Fruit fly (Drosophila melanogaster) whole organism, embryonic: ENCODE data around the gene CG14054.

Source experiments
- Antp ChIP-seq: fragments of 200-800 bp; sonication (Bioruptor generic); optimal IDR thresholded peaks from 3 replicates; lab custom pipeline; 2016; ENCODE audit warnings: missing biosample characterization, missing genetic modification characterization
- Bdp1 ChIP-seq: fragments of 200-800 bp; sonication (Bioruptor generic); optimal IDR thresholded peaks from 3 replicates; lab custom pipeline; 2016; ENCODE audit warnings: missing biosample characterization, missing genetic modification characterization
- CG10147 ChIP-seq: fragments of 200-800 bp; sonication (Bioruptor generic); optimal IDR thresholded peaks from 2 replicates; lab custom pipeline; 2019; ENCODE audit warnings: missing biosample characterization, mild to moderate bottlenecking, missing genetic modification characterization, moderate library complexity
- CG10209 ChIP-seq: fragments of 200-800 bp; sonication (Bioruptor generic); optimal IDR thresholded peaks from 3 replicates; lab custom pipeline; 2017; ENCODE audit warnings: missing biosample characterization, mild to moderate bottlenecking, missing genetic modification characterization, missing genetic modification reagents
- CG10321 ChIP-seq: fragments of 200-800 bp; sonication (Bioruptor generic); IDR thresholded peaks from 2 replicates; pipeline ENCODE4 v1.3.6; 2022; ENCODE audit warnings: missing biosample characterization, missing genetic modification characterization
- CG12155 ChIP-seq: fragments of 200-800 bp; sonication (Bioruptor generic); optimal IDR thresholded peaks from 3 replicates; lab custom pipeline; 2016; ENCODE audit warnings: missing biosample characterization, missing genetic modification characterization
- CG14860 ChIP-seq: fragments of 200-800 bp; sonication (Bioruptor generic); IDR thresholded peaks from 3 replicates; pipeline ENCODE4 v1.3.6; 2022; ENCODE audit warnings: missing biosample characterization, missing genetic modification characterization; ENCODE audit not compliant: partially characterized antibody
- CG15011 ChIP-seq: fragments of 200-800 bp; sonication (Bioruptor generic); optimal IDR thresholded peaks from 3 replicates; lab custom pipeline; 2018; ENCODE audit warnings: missing biosample characterization, mild to moderate bottlenecking, missing genetic modification characterization
- CG17328 ChIP-seq: fragments of 200-800 bp; sonication (Bioruptor generic); IDR thresholded peaks from 2 replicates; pipeline ENCODE4 v1.3.6; 2022; ENCODE audit warnings: missing biosample characterization, missing genetic modification characterization
- CG18619 ChIP-seq: fragments of 200-800 bp; sonication (Bioruptor generic); optimal IDR thresholded peaks from 3 replicates; lab custom pipeline; 2017; ENCODE audit warnings: missing biosample characterization, mild to moderate bottlenecking, missing genetic modification characterization
- CG30431 ChIP-seq: fragments of 200-800 bp; sonication (Bioruptor generic); optimal IDR thresholded peaks from 2 replicates; lab custom pipeline; 2017; ENCODE audit warnings: missing biosample characterization, missing genetic modification characterization
- CG31388 ChIP-seq: fragments of 200-800 bp; sonication (Bioruptor generic); optimal IDR thresholded peaks from 2 replicates; lab custom pipeline; 2016; ENCODE audit warnings: missing biosample characterization, missing genetic modification characterization
- CG33557 ChIP-seq: fragments of 200-800 bp; sonication (Bioruptor generic); optimal IDR thresholded peaks from 2 replicates; lab custom pipeline; 2019; ENCODE audit warnings: missing biosample characterization, mild to moderate bottlenecking, missing genetic modification characterization, moderate library complexity
- CG34422 ChIP-seq: fragments of 200-800 bp; sonication (Bioruptor generic); IDR thresholded peaks from 3 replicates; pipeline ENCODE4 v1.3.6; 2022; ENCODE audit warnings: missing biosample characterization, missing genetic modification characterization
- CG43689 ChIP-seq: fragments of 200-800 bp; sonication (Bioruptor generic); IDR thresholded peaks from 2 replicates; pipeline ENCODE4 v1.3.6; 2022; ENCODE audit warnings: missing biosample characterization, missing genetic modification characterization
- CG4404 ChIP-seq: fragments of 200-800 bp; sonication (Bioruptor generic); IDR thresholded peaks from 2 replicates; pipeline ENCODE4 v1.3.6; 2022; ENCODE audit warnings: missing biosample characterization, missing genetic modification characterization
- CG8281 ChIP-seq: fragments of 200-800 bp; sonication (Bioruptor generic); optimal IDR thresholded peaks from 2 replicates; lab custom pipeline; 2018; ENCODE audit warnings: missing biosample characterization, mild to moderate bottlenecking, missing genetic modification characterization, moderate library complexity
- CG8388 ChIP-seq: fragments of 200-800 bp; sonication (Bioruptor generic); optimal IDR thresholded peaks from 2 replicates; lab custom pipeline; 2019; ENCODE audit warnings: missing biosample characterization, mild to moderate bottlenecking, missing genetic modification characterization, moderate library complexity
- CG8478 ChIP-seq: fragments of >200 bp; optimal IDR thresholded peaks from 2 replicates; lab custom pipeline; 2018
- CG9932 ChIP-seq: fragments of 200-800 bp; sonication (Bioruptor generic); IDR thresholded peaks from 2 replicates; pipeline ENCODE4 v1.3.6; 2022; ENCODE audit warnings: missing biosample characterization, missing genetic modification characterization
- Chrac-16 ChIP-seq: fragments of 200-800 bp; sonication (Bioruptor generic); optimal IDR thresholded peaks from 3 replicates; lab custom pipeline; 2016; ENCODE audit warnings: missing biosample characterization, missing genetic modification characterization
- CrebB ChIP-seq: fragments of 200-800 bp; sonication (Bioruptor generic); optimal IDR thresholded peaks from 3 replicates; lab custom pipeline; 2018; ENCODE audit warnings: missing biosample characterization, mild to moderate bottlenecking, missing genetic modification characterization
- D19B ChIP-seq: fragments of 200-800 bp; sonication (Bioruptor generic); optimal IDR thresholded peaks from 2 replicates; lab custom pipeline; 2017; ENCODE audit warnings: missing biosample characterization, mild to moderate bottlenecking, missing genetic modification characterization
- Dref ChIP-seq: fragments of 200-800 bp; sonication (Bioruptor generic); IDR thresholded peaks from 2 replicates; pipeline ENCODE4 v1.3.6; 2022; ENCODE audit warnings: missing biosample characterization, missing genetic modification characterization
- Elba2 ChIP-seq: fragments of 200-800 bp; sonication (Bioruptor generic); optimal IDR thresholded peaks from 3 replicates; lab custom pipeline; 2016; ENCODE audit warnings: missing biosample characterization, missing genetic modification characterization
- Ets65A ChIP-seq: fragments of 200-800 bp; sonication (Bioruptor generic); peaks from one replicate; lab custom pipeline; 2016; ENCODE audit warnings: missing biosample characterization, missing genetic modification characterization
- Fer3 ChIP-seq: fragments of 200-800 bp; sonication (Bioruptor generic); optimal IDR thresholded peaks from 2 replicates; lab custom pipeline; 2018; ENCODE audit warnings: missing biosample characterization, mild to moderate bottlenecking, missing genetic modification characterization, moderate library complexity
- Gug ChIP-seq: fragments of 200-800 bp; sonication (Bioruptor generic); IDR thresholded peaks from 4 replicates; pipeline ENCODE4 v1.3.6; 2022; ENCODE audit warnings: missing biosample characterization, missing genetic modification characterization
- H15 ChIP-seq: fragments of 200-800 bp; sonication (Bioruptor generic); IDR thresholded peaks from 3 replicates; pipeline ENCODE4 v1.3.6; 2022; ENCODE audit warnings: missing biosample characterization, missing genetic modification characterization
- HLH4C ChIP-seq: fragments of 200-800 bp; sonication (Bioruptor generic); IDR thresholded peaks from 3 replicates; pipeline ENCODE4 v1.3.6; 2022; ENCODE audit warnings: missing biosample characterization, missing genetic modification characterization; ENCODE audit not compliant: partially characterized antibody
- Hmx ChIP-seq: fragments of 200-800 bp; sonication (Bioruptor generic); optimal IDR thresholded peaks from 2 replicates; lab custom pipeline; 2016; ENCODE audit warnings: missing biosample characterization, missing genetic modification characterization
- MBD-R2 ChIP-seq: fragments of 200-800 bp; sonication (Bioruptor generic); IDR thresholded peaks from 2 replicates; pipeline ENCODE4 v1.3.6; 2022; ENCODE audit warnings: missing biosample characterization, missing genetic modification characterization
- Max ChIP-seq: fragments of 200-800 bp; sonication (Bioruptor generic); optimal IDR thresholded peaks from 2 replicates; lab custom pipeline; 2016; ENCODE audit warnings: missing biosample characterization, mild to moderate bottlenecking, missing genetic modification characterization
- Meics ChIP-seq: fragments of 200-800 bp; sonication (Bioruptor generic); optimal IDR thresholded peaks from 2 replicates; lab custom pipeline; 2017; ENCODE audit warnings: missing biosample characterization, mild to moderate bottlenecking, missing genetic modification characterization
- NC2α ChIP-seq: fragments of 200-800 bp; sonication (Bioruptor generic); optimal IDR thresholded peaks from 2 replicates; lab custom pipeline; 2016; ENCODE audit warnings: missing biosample characterization, missing genetic modification characterization
- NK7.1 ChIP-seq: fragments of 200-800 bp; sonication (Bioruptor generic); optimal IDR thresholded peaks from 3 replicates; lab custom pipeline; 2016; ENCODE audit warnings: missing biosample characterization, missing genetic modification characterization
- Spps ChIP-seq: fragments of 200-800 bp; sonication (Bioruptor generic); optimal IDR thresholded peaks from 2 replicates; lab custom pipeline; 2018; ENCODE audit warnings: missing biosample characterization, mild to moderate bottlenecking, missing genetic modification characterization
- YL-1 ChIP-seq: fragments of 200-800 bp; sonication (Bioruptor generic); optimal IDR thresholded peaks from 3 replicates; lab custom pipeline; 2017; ENCODE audit warnings: missing biosample characterization, mild to moderate bottlenecking, missing genetic modification characterization
- ac ChIP-seq: fragments of 200-800 bp; sonication (Bioruptor generic); optimal IDR thresholded peaks from 3 replicates; lab custom pipeline; 2017; ENCODE audit warnings: missing biosample characterization, mild to moderate bottlenecking, missing genetic modification characterization
- ase ChIP-seq: fragments of 200-800 bp; sonication (Bioruptor generic); IDR thresholded peaks from 3 replicates; pipeline ENCODE4 v1.3.6; 2022; ENCODE audit warnings: missing biosample characterization, missing genetic modification characterization
- bbx ChIP-seq: fragments of 200-800 bp; sonication (Bioruptor generic); IDR thresholded peaks from 2 replicates; pipeline ENCODE4 v1.3.6; 2022; ENCODE audit warnings: missing biosample characterization, missing genetic modification characterization; ENCODE audit not compliant: partially characterized antibody
- eve ChIP-seq, 2 experiments: fragments of >200 bp; optimal IDR thresholded peaks; 2 replicates each; lab custom pipeline; 2017; ENCODE audit warnings: missing biosample characterization in 2 of 2, missing genetic modification characterization in 2 of 2
- lilli ChIP-seq: fragments of 200-800 bp; sonication (Bioruptor generic); optimal IDR thresholded peaks from 3 replicates; lab custom pipeline; 2016; ENCODE audit warnings: missing biosample characterization, missing genetic modification characterization
- lov ChIP-seq, 2 experiments: fragments of 200-800 bp in 1 of 2; fragments of >200 bp in 1 of 2; sonication (Bioruptor generic) in 1 of 2; IDR thresholded peaks in 1 of 2; optimal IDR thresholded peaks in 1 of 2; 2 replicates in 1 of 2; 3 replicates in 1 of 2; pipeline versions ENCODE4 v1.3.6 to Lab custom; 2017 to 2022; ENCODE audit warnings: missing biosample characterization in 1 of 2, missing genetic modification characterization in 1 of 2
- mirr ChIP-seq: fragments of 200-800 bp; sonication (Bioruptor generic); optimal IDR thresholded peaks from 3 replicates; lab custom pipeline; 2018; ENCODE audit warnings: missing biosample characterization, mild to moderate bottlenecking, missing genetic modification characterization
- pum ChIP-seq: fragments of 200-800 bp; sonication (Bioruptor generic); optimal IDR thresholded peaks from 2 replicates; lab custom pipeline; 2016; ENCODE audit warnings: missing biosample characterization, missing genetic modification characterization
- sens ChIP-seq: fragments of 200-800 bp; sonication (Bioruptor generic); peaks from one replicate; lab custom pipeline; 2016; ENCODE audit warnings: missing biosample characterization, missing genetic modification characterization
- sens-2 ChIP-seq: fragments of 200-800 bp; sonication (Bioruptor generic); IDR thresholded peaks from 2 replicates; pipeline ENCODE4 v1.3.6; 2022; ENCODE audit warnings: missing biosample characterization, missing genetic modification characterization
- slbo ChIP-seq: fragments of 200-800 bp; sonication (Bioruptor generic); IDR thresholded peaks from 2 replicates; pipeline ENCODE4 v1.3.6; 2022; ENCODE audit warnings: missing biosample characterization, missing genetic modification characterization
- sob ChIP-seq: fragments of 200-800 bp; sonication (Bioruptor generic); IDR thresholded peaks from 2 replicates; pipeline ENCODE4 v1.3.6; 2022; ENCODE audit warnings: missing biosample characterization, missing genetic modification characterization
- sqz ChIP-seq: fragments of 200-800 bp; sonication (Bioruptor generic); optimal IDR thresholded peaks from 3 replicates; lab custom pipeline; 2018; ENCODE audit warnings: missing biosample characterization, mild to moderate bottlenecking, missing genetic modification characterization
- tna ChIP-seq: fragments of 200-800 bp; sonication (Bioruptor generic); IDR thresholded peaks from 2 replicates; pipeline ENCODE4 v1.3.6; 2022; ENCODE audit warnings: missing biosample characterization, missing genetic modification characterization; ENCODE audit not compliant: partially characterized antibody
- vfl ChIP-seq: fragments of 200-800 bp; sonication (Bioruptor generic); optimal IDR thresholded peaks from 2 replicates; lab custom pipeline; 2016; ENCODE audit warnings: missing biosample characterization, missing genetic modification characterization

The CG14054 gene

DNA sequence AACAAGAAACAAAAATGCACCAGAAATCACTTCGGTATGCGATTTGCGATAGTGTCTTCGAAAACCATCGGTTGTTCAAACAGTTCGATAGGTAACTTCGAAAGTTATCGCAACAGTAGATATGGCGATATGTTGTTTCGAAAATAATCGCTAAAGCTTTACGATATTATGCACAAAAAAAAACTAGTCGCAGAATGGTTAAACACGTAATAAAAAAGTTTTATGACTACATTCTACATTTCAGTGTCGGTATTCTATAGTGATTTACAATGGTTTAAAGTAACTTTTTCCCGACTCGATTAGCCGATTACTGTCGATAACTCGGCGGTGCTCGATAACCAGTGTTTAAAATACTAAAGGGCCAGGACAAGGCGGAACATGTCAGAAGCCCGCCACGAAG is 1.1 kb downstream of the CG14054 start, which contains the start of gene CG4281 (continued):
- TF ChIP-seq CG4404 (GFP tag; lab: Robert Waterston, UW) (no peak), pum (no peak), sens (no peak), CG9932 (GFP tag; lab: Robert Waterston, UW) (no peak), CG18619 (no peak), Meics (GFP tag; lab: Kevin White, UChicago) (no peak), vfl (GFP tag; lab: Kevin White, UChicago) (no peak), MBD-R2 (GFP tag; lab: Robert Waterston, UW) (no peak; the same call in 1 of the 2 replicates), CG8478 (lab: Kevin White, UChicago) (no peak), HLH4C (GFP tag; lab: Robert Waterston, UW) (peak; percentile 97), bbx (peak; percentile 91), CG8281 (tag; lab: Kevin White, UChicago) (no peak), ase (GFP tag; lab: Robert Waterston, UW) (no peak), CG15011 (GFP tag; lab: Kevin White, UChicago) (no peak), sens-2 (GFP tag; lab: Robert Waterston, UW) (no peak), mirr (GFP tag; lab: Kevin White, UChicago) (no peak), lov (optimal IDR thresholded peaks at IDR 0.05; lab: Kevin White, UChicago) (no peak), lov (GFP tag; IDR thresholded peaks at IDR 0.05; lab: Robert Waterston, UW) (no peak), CG10147 (GFP tag; lab: Kevin White, UChicago) (no peak), D19B (GFP tag; lab: Kevin White, UChicago) (no peak), tna (GFP tag; lab: Robert Waterston, UW) (peak; percentile 92), eve (GFP tag; optimal IDR thresholded peaks at IDR 0.05; lab: Kevin White, UChicago) (no peak), Antp (GFP tag; lab: Kevin White, UChicago) (no peak), CG10209 (GFP tag; lab: Kevin White, UChicago) (no peak), CG31388 (GFP tag; lab: Kevin White, UChicago) (no peak), H15 (GFP tag; lab: Robert Waterston, UW) (no peak), NC2α (GFP tag; lab: Kevin White, UChicago) (no peak), ac (GFP tag; lab: Kevin White, UChicago) (no peak), CG12155 (GFP tag; lab: Kevin White, UChicago) (no peak), CG10321 (no peak), slbo (GFP tag; lab: Robert Waterston, UW) (no peak), lilli (no peak), CG14860 (peak; percentile 96), Dref (GFP tag; lab: Robert Waterston, UW) (peak; percentile 76), Spps (tag; lab: Kevin White, UChicago) (no peak), NK7.1 (no peak), Chrac-16 (no peak), CG8388 (GFP tag; lab: Kevin White, UChicago) (no peak), CrebB (tag; lab: Kevin White, UChicago) (no peak), YL-1 (peak; percentile 27), sqz (GFP tag; lab: Kevin White, UChicago) (no peak), Max (GFP tag; lab: Kevin White, UChicago) (peak; percentile 4), CG17328 (GFP tag; lab: Robert Waterston, UW) (no peak), CG30431 (no peak), Fer3 (no peak), CG34422 (GFP tag; lab: Robert Waterston, UW) (no peak), Hmx (GFP tag; lab: Kevin White, UChicago) (no peak), sob (GFP tag; lab: Robert Waterston, UW) (no peak), CG43689 (GFP tag; lab: Robert Waterston, UW) (no peak), Ets65A (GFP tag; lab: Kevin White, UChicago) (no peak), Elba2 (no peak), Bdp1 (no peak), CG33557 (GFP tag; lab: Kevin White, UChicago) (no peak), Gug (GFP tag; lab: Robert Waterston, UW) (no peak)
